Worm (Caenorhabditis elegans) whole organism, L2 larva: ENCODE results near the gene nas-1.

Experiments used
- lin-39 ChIP-seq: fragments of 150-350 bp; optimal IDR thresholded peaks from 2 replicates; lab custom pipeline; 2014; ENCODE audit warnings: missing biosample characterization, missing genetic modification reagents, missing genetic modification characterization
- nhr-12 ChIP-seq: fragments of 150-350 bp; optimal IDR thresholded peaks from 2 replicates; lab custom pipeline; 2014; ENCODE audit warnings: missing biosample characterization, missing genetic modification characterization
- nhr-6 ChIP-seq: fragments of 150-350 bp; optimal IDR thresholded peaks from 2 replicates; lab custom pipeline; 2014; ENCODE audit warnings: missing biosample characterization, missing genetic modification characterization
- peb-1 ChIP-seq: fragments of 150-350 bp; optimal IDR thresholded peaks from 2 replicates; lab custom pipeline; 2014; ENCODE audit warnings: missing biosample characterization, missing genetic modification characterization

ce11 chrIII:13411202-13411601 lies 5.6 kb downstream of the nas-1 start:
- TF ChIP-seq lin-39 (tag; lab: Kevin White, UChicago) = no peak
- no peak for TF ChIP-seq nhr-6 (tag; lab: Kevin White, UChicago)
- TF ChIP-seq peb-1 = no peak
- TF ChIP-seq nhr-12 (tag; lab: Kevin White, UChicago) = no peak
